Worm (Caenorhabditis elegans): ENCODE data around the gene srw-100.

The srw-100 gene

DNA sequence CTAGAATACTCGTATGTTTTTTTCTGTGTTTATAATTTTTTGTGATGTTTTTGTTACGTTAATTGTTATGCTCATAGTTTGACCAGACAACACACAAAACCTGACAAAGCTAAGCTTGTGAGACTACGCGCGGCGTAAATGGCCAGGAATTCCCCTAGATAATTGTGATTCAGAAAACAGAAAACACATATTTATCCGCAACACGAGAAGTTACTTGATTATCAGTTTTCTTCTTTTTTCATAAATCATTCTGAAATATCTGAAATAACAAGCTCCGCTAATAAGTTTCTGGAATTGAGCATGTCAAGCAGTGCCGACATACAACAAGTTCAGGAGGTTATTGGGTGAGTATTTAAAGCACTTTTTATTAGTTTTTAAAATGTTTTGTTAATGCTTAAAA is at the start of gene srw-100:
Gene srw-100, plus strand, starts transcription at position 301 of the 400 bp plus-strand sequence.
- TF ChIP-seq nhr-76 (tag; optimal IDR thresholded peaks at IDR 0.05) (no peak), ceh-83 (GFP tag; optimal IDR thresholded peaks at IDR 0.05) (no peak), elt-3 (tag; optimal IDR thresholded peaks at IDR 0.05) (no peak), drap-1 (GFP tag; optimal IDR thresholded peaks at IDR 0.05) (no peak), mls-2 (tag; optimal IDR thresholded peaks at IDR 0.05) (no peak), unc-120 (tag; optimal IDR thresholded peaks at IDR 0.05; ENCODE audit: poor library complexity, severe bottlenecking) (no peak), unc-39 (tag; optimal IDR thresholded peaks at IDR 0.05) (no peak)

ce11 chrV:1662270-1662669 is 48.7 kb upstream of the srw-100 start, which contains the start of gene irld-40:
Gene irld-40, plus strand, starts transcription at chrV:1662570.
- TF ChIP-seq nhr-12 (tag; optimal IDR thresholded peaks at IDR 0.05): no peak
- TF ChIP-seq ztf-11 (tag; optimal IDR thresholded peaks at IDR 0.05): no peak
- no peak for TF ChIP-seq lin-13 (tag; optimal IDR thresholded peaks at IDR 0.05)
- no peak for TF ChIP-seq nhr-237 (tag; optimal IDR thresholded peaks at IDR 0.05)
- no peak for TF ChIP-seq ces-1 (GFP tag; optimal IDR thresholded peaks at IDR 0.05)
- TF ChIP-seq M03D4.4 (tag; optimal IDR thresholded peaks at IDR 0.05): no peak
- TF ChIP-seq unc-120 (tag; optimal IDR thresholded peaks at IDR 0.05; ENCODE audit: poor library complexity, severe bottlenecking): no peak
- TF ChIP-seq mep-1 (tag; optimal IDR thresholded peaks at IDR 0.05): no peak
- TF ChIP-seq hlh-1 (tag; optimal IDR thresholded peaks at IDR 0.05): no peak
- no peak for TF ChIP-seq lsy-2 (tag; optimal IDR thresholded peaks at IDR 0.05)
- no peak for TF ChIP-seq pha-4 (tag; optimal IDR thresholded peaks at IDR 0.05)
- TF ChIP-seq bed-3 (GFP tag; optimal IDR thresholded peaks at IDR 0.05): no peak
- no peak for TF ChIP-seq nhr-28 (tag; optimal IDR thresholded peaks at IDR 0.05)
- TF ChIP-seq zip-8 (tag; optimal IDR thresholded peaks at IDR 0.05): no peak
- TF ChIP-seq ceh-83 (GFP tag; optimal IDR thresholded peaks at IDR 0.05): no peak
- TF ChIP-seq cnd-1 (tag; optimal IDR thresholded peaks at IDR 0.05): no peak
- TF ChIP-seq elt-3 (tag; optimal IDR thresholded peaks at IDR 0.05): no peak
- TF ChIP-seq elt-1 (tag; optimal IDR thresholded peaks at IDR 0.05; ENCODE audit: borderline replicate concordance, insufficient read depth): no peak
- no peak for TF ChIP-seq sptf-1 (tag; optimal IDR thresholded peaks at IDR 0.05)
- no peak for TF ChIP-seq tbx-8 (GFP tag; optimal IDR thresholded peaks at IDR 0.05)

DNA sequence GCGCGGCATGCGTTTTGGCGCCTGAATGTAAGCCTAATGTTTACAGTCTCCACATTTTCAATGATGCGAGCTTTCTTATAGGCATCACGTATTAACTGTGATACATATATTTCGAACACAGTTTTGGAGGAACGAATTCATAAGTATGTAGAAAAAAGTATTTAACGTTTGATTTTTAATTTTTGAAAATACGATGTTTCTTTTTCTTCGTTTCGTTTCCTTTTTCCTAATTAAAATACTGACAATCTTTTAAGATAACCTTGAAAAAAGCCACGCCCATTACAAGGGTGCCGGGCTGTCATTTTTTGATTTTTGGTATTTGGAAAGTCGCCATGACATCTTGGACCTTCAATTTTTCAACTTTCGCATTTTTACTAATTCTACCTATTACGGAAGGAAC is 46.1 kb upstream of the srw-100 start, which contains the start of gene K04F1.9:
Gene K04F1.9, plus strand, starts transcription at position 301 of the 400 bp plus-strand sequence.
- TF ChIP-seq ztf-11 (tag; optimal IDR thresholded peaks at IDR 0.05): no peak
- no peak for TF ChIP-seq ceh-43 (GFP tag; optimal IDR thresholded peaks at IDR 0.05)
- TF ChIP-seq elt-3 (tag; optimal IDR thresholded peaks at IDR 0.05): no peak
- TF ChIP-seq hlh-1 (tag; optimal IDR thresholded peaks at IDR 0.05): no peak
- TF ChIP-seq mab-5 (tag; optimal IDR thresholded peaks at IDR 0.05): no peak
- no peak for TF ChIP-seq blmp-1 (tag; optimal IDR thresholded peaks at IDR 0.05)
- no peak for TF ChIP-seq lin-13 (tag; optimal IDR thresholded peaks at IDR 0.05)

DNA sequence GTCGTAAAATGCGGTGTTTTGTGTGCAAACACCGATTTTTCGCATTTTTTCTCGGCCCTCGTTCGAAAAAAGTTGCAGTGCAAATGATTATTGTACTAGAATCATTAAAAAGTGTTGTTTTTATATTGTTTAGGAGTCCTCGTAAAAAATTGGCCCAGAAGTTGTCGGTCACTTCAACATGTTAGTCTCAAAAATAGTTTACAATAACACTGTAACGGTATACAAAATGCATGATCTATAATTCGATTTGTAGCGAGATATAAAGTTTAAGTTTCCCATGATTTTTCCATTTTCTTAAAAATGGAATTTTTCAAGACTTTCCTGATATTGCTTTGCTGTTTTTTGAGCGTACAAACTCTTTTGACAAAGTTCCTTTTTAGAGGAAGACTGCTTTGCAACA is 44.1 kb upstream of the srw-100 start, which contains the start of gene K04F1.8:
Gene K04F1.8, plus strand, starts transcription at position 301 of the 400 bp plus-strand sequence.
- TF ChIP-seq mep-1 (tag; optimal IDR thresholded peaks at IDR 0.05) (no peak), ceh-39 (tag; optimal IDR thresholded peaks at IDR 0.05) (no peak), hlh-1 (tag; optimal IDR thresholded peaks at IDR 0.05) (no peak), elt-3 (tag; optimal IDR thresholded peaks at IDR 0.05) (no peak), blmp-1 (tag; optimal IDR thresholded peaks at IDR 0.05) (no peak), pha-4 (tag; optimal IDR thresholded peaks at IDR 0.05) (no peak), unc-62 (GFP tag; optimal IDR thresholded peaks at IDR 0.05) (no peak), nhr-2 (tag; optimal IDR thresholded peaks at IDR 0.05) (no peak), sem-2 (GFP tag; optimal IDR thresholded peaks at IDR 0.05) (no peak)

DNA sequence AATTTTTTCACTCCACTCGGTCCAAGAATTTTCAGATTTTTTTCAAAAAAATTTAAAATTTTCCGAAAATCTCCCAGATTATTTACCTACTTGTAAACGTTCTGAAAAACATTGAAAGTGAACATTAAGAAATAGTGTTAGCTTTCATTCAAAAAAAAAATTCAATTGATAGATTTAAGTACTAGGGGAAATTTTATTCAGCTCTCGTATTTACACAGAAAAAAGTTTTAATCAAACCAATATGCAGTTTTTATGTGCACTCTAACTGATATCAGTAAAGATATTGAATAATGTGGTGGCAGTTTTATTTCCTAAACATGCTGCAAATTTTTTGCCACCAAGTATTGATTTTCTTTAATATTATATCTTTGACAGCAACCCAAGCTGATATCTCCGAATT is 42.8 kb upstream of the srw-100 start, which contains the start of gene irld-42:
Gene irld-42, plus strand, starts transcription at position 301 of the 400 bp plus-strand sequence.
- no peak for TF ChIP-seq unc-120 (tag; optimal IDR thresholded peaks at IDR 0.05; ENCODE audit: poor library complexity, severe bottlenecking)
- no peak for TF ChIP-seq ceh-83 (GFP tag; optimal IDR thresholded peaks at IDR 0.05)
- no peak for TF ChIP-seq elt-3 (tag; optimal IDR thresholded peaks at IDR 0.05)
- TF ChIP-seq M03D4.4 (tag; optimal IDR thresholded peaks at IDR 0.05): no peak
- no peak for TF ChIP-seq lsy-2 (tag; optimal IDR thresholded peaks at IDR 0.05)
- TF ChIP-seq mls-2 (tag; optimal IDR thresholded peaks at IDR 0.05): no peak
- no peak for TF ChIP-seq ztf-11 (tag; optimal IDR thresholded peaks at IDR 0.05)
- TF ChIP-seq sem-2 (GFP tag; optimal IDR thresholded peaks at IDR 0.05): no peak
- no peak for TF ChIP-seq elt-1 (tag; optimal IDR thresholded peaks at IDR 0.05; ENCODE audit: borderline replicate concordance, insufficient read depth)
- no peak for TF ChIP-seq nhr-2 (tag; optimal IDR thresholded peaks at IDR 0.05)
- TF ChIP-seq unc-39 (tag; optimal IDR thresholded peaks at IDR 0.05): no peak
- TF ChIP-seq ces-1 (GFP tag; optimal IDR thresholded peaks at IDR 0.05): no peak
- TF ChIP-seq ham-2 (GFP tag; optimal IDR thresholded peaks at IDR 0.05): no peak
- TF ChIP-seq nhr-237 (tag; optimal IDR thresholded peaks at IDR 0.05): no peak
- no peak for TF ChIP-seq cnd-1 (tag; optimal IDR thresholded peaks at IDR 0.05)
- no peak for TF ChIP-seq drap-1 (GFP tag; optimal IDR thresholded peaks at IDR 0.05)
- TF ChIP-seq unc-62 (GFP tag; optimal IDR thresholded peaks at IDR 0.05): no peak

Data from whole organism, mixed stage, embryonic.